Fruit fly (Drosophila melanogaster) whole organism, adult: ENCODE data around the gene Spc105R.

Experiments used
- CG11617 ChIP-seq: fragments of 200-800 bp; sonication (Bioruptor generic); optimal IDR thresholded peaks from 2 replicates; lab custom pipeline; 2017; ENCODE audit warnings: mild to moderate bottlenecking, missing biosample characterization, missing genetic modification reagents, missing genetic modification characterization
- CG12768 ChIP-seq: fragments of 200-800 bp; sonication (Bioruptor generic); optimal IDR thresholded peaks from 2 replicates; lab custom pipeline; 2017; ENCODE audit warnings: missing biosample characterization, missing genetic modification characterization, mild to moderate bottlenecking, moderate library complexity, missing genetic modification reagents
- CG14711 ChIP-seq: fragments of 200-800 bp; sonication (Bioruptor generic); optimal IDR thresholded peaks from 2 replicates; lab custom pipeline; 2018; ENCODE audit warnings: missing biosample characterization, mild to moderate bottlenecking, missing genetic modification characterization, moderate library complexity
- CG1620 ChIP-seq: fragments of 200-800 bp; sonication (Bioruptor generic); optimal IDR thresholded peaks from 2 replicates; lab custom pipeline; 2016; ENCODE audit warnings: missing biosample characterization, missing genetic modification characterization
- CG33017 ChIP-seq: fragments of 200-800 bp; sonication (Bioruptor generic); optimal IDR thresholded peaks from 2 replicates; lab custom pipeline; 2018; ENCODE audit warnings: missing biosample characterization, mild to moderate bottlenecking, missing genetic modification characterization, moderate library complexity
- CG5204 ChIP-seq: fragments of 200-800 bp; sonication (Bioruptor generic); optimal IDR thresholded peaks from 2 replicates; lab custom pipeline; 2016; ENCODE audit warnings: missing biosample characterization, missing genetic modification characterization
- CG7045 ChIP-seq: fragments of 200-800 bp; sonication (Bioruptor generic); optimal IDR thresholded peaks from 2 replicates; lab custom pipeline; 2017; ENCODE audit warnings: missing biosample characterization, mild to moderate bottlenecking, missing genetic modification characterization
- CG7101 ChIP-seq: fragments of 200-800 bp; sonication (Bioruptor generic); optimal IDR thresholded peaks from 2 replicates; lab custom pipeline; 2018; ENCODE audit warnings: missing biosample characterization, mild to moderate bottlenecking, missing genetic modification characterization, moderate library complexity
- Clk ChIP-seq: fragments of 200-800 bp; sonication (Bioruptor generic); optimal IDR thresholded peaks from 2 replicates; lab custom pipeline; 2017; ENCODE audit warnings: missing biosample characterization, missing genetic modification characterization
- Crg-1 ChIP-seq: fragments of 200-800 bp; sonication (Bioruptor generic); optimal IDR thresholded peaks from 2 replicates; lab custom pipeline; 2016; ENCODE audit warnings: missing biosample characterization, missing genetic modification characterization
- Hr96 ChIP-seq: fragments of 200-800 bp; sonication (Bioruptor generic); optimal IDR thresholded peaks from 2 replicates; lab custom pipeline; 2016; ENCODE audit warnings: missing biosample characterization, missing genetic modification characterization
- Mnt ChIP-seq: fragments of 200-800 bp; sonication (Bioruptor generic); optimal IDR thresholded peaks from 2 replicates; lab custom pipeline; 2016; ENCODE audit warnings: missing biosample characterization, mild to moderate bottlenecking, missing genetic modification characterization
- bab1 ChIP-seq: fragments of 200-800 bp; sonication (Bioruptor generic); optimal IDR thresholded peaks from 3 replicates; lab custom pipeline; 2019; ENCODE audit warnings: missing biosample characterization, mild to moderate bottlenecking, missing genetic modification characterization, moderate library complexity
- cic ChIP-seq: fragments of 200-800 bp; sonication (Bioruptor generic); optimal IDR thresholded peaks from 2 replicates; lab custom pipeline; 2017; ENCODE audit warnings: missing biosample characterization, mild to moderate bottlenecking, missing genetic modification characterization, moderate library complexity
- cnc ChIP-seq, 2 experiments: fragments of >200 bp; optimal IDR thresholded peaks; 2 replicates each; lab custom pipeline; 2017
- kay ChIP-seq: fragments of 200-800 bp; sonication (Bioruptor generic); peaks from one replicate; lab custom pipeline; 2016; ENCODE audit warnings: missing biosample characterization, missing genetic modification characterization, borderline replicate concordance
- ovo ChIP-seq: fragments of 200-800 bp; sonication (Bioruptor generic); optimal IDR thresholded peaks from 2 replicates; lab custom pipeline; 2016; ENCODE audit warnings: missing biosample characterization, missing genetic modification characterization
- pad ChIP-seq: fragments of 200-800 bp; sonication (Bioruptor generic); optimal IDR thresholded peaks from 3 replicates; lab custom pipeline; 2017; ENCODE audit warnings: missing biosample characterization, missing genetic modification characterization, mild to moderate bottlenecking, moderate library complexity, missing genetic modification reagents
- tj ChIP-seq: fragments of 200-800 bp; sonication (Bioruptor generic); optimal IDR thresholded peaks from 3 replicates; lab custom pipeline; 2017; ENCODE audit warnings: missing biosample characterization, mild to moderate bottlenecking, missing genetic modification characterization, moderate library complexity
- toe ChIP-seq: fragments of 200-800 bp; sonication (Bioruptor generic); optimal IDR thresholded peaks from 2 replicates; lab custom pipeline; 2016; ENCODE audit warnings: missing biosample characterization, missing genetic modification characterization

Spc105R gene

DNA sequence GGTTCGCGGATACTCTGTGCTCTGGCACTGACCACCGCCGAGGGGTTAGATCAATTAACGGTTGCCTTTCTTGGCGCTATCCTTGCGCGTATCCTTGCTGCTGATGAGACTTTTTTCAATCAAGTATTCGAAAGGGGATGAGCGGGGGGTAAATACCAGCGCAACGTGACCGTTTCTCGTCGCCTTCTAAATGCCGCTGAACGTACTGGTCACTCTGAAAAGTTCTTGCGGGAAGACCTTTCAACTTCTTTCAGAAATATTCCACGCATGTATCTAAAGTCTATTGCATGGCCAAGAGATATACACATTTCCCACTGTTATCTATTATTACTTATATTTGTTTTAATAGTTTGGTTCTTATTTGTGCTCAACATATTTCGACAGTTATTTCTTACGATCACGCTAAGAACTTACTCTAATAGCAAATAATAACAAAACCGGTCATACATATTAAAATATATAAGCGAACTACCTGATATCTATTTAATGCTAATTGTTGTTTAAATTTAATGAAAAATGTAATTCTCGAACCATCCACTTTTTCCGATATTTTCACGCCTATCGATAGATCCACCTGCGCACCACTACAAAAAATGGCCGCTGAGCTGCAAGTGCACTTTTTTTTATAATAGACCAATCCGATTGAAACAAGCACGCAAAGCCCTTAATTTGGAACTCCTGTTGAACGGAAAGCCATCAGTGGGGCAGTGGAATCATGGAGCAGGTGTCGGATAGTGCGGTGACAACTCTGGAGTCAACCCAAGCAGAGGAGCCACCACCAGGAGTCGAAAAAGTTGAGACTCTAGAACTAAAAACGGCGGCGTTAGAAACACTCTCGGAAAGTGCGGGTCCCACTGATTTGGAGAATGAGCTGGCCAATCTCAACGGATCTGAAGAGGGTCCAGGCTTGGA lies 9.1 kb downstream of the Spc105R start, which contains the start of the genes CG3634 and HIPP1:
Gene CG3634 (minus strand): TSS at position 185 of the 912 bp plus-strand sequence.
Gene HIPP1 (plus strand): TSS at position 582 of the 912 bp plus-strand sequence.
- TF ChIP-seq CG11617 (peak; percentile 16), Mnt (peak; percentile 6), CG7101 (tag; lab: Kevin White, UChicago) (no peak), Hr96 (GFP tag; lab: Kevin White, UChicago) (no peak), kay (GFP tag; lab: Kevin White, UChicago) (no peak), tj (GFP tag; lab: Kevin White, UChicago) (peak; percentile 25), toe (GFP tag; lab: Kevin White, UChicago) (no peak), cic (GFP tag; lab: Kevin White, UChicago) (no peak), pad (no peak), CG33017 (no peak), CG14711 (tag; lab: Kevin White, UChicago) (peak; percentile 48)

DNA sequence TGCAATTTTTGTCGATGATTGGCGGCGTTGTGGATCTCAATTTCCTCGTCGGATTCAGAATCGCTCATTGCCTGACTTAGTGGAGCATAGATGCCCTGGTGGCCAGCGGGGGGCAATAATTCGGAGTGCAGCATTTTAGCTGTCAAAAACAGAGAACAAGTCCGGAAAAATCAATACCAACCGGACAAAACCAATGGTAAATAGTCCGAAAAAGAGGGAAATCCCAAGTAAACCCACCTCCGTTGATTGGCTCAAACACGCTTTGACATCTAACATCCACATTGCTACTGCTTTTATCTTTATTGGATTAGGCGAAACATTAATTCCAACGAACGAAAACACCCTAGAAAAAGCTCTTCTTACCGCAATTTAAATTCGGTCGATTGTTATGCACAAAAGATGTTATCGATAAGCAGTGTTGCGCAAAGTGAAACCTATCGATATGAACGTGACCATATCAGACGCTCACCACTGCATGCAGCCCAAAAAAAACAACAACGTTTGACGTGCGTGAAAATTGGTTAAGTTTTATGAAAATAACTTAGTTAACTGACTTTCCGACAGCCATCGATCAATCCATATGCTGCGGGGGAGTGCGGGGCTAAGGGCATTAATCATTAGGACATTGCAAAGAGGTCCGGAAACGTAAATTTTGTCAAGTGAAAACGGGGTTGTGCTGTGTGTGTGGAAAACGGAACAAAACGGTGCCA lies 15.6 kb downstream of the Spc105R start, which contains the start of the genes CG3618 and Pka-R1:
Gene CG3618 (minus strand): TSS at position 410 of the 710 bp plus-strand sequence.
Gene Pka-R1 (plus strand): TSS at position 453 of the 710 bp plus-strand sequence.
- TF ChIP-seq CG5204 (GFP tag; lab: Kevin White, UChicago) (no peak), toe (GFP tag; lab: Kevin White, UChicago) (no peak), CG14711 (tag; lab: Kevin White, UChicago) (peak; percentile 25), CG7101 (tag; lab: Kevin White, UChicago) (peak; percentile 33), Hr96 (GFP tag; lab: Kevin White, UChicago) (no peak), CG1620 (GFP tag; lab: Kevin White, UChicago) (no peak), CG11617 (no peak), Clk (GFP tag; lab: Kevin White, UChicago) (no peak), bab1 (GFP tag; lab: Kevin White, UChicago) (peak; percentile 40), pad (peak; percentile 56), Mnt (peak; percentile 49), CG7045 (GFP tag; lab: Kevin White, UChicago) (no peak), cic (GFP tag; lab: Kevin White, UChicago) (peak; percentile 28), tj (GFP tag; lab: Kevin White, UChicago) (no peak), Crg-1 (no peak), cnc (optimal IDR thresholded peaks at IDR 0.05; lab: Kevin White, UChicago) (no peak), ovo (GFP tag; lab: Kevin White, UChicago) (no peak), kay (GFP tag; lab: Kevin White, UChicago) (no peak), CG33017 (peak; percentile 17), CG12768 (GFP tag; lab: Kevin White, UChicago) (peak; percentile 11)

DNA sequence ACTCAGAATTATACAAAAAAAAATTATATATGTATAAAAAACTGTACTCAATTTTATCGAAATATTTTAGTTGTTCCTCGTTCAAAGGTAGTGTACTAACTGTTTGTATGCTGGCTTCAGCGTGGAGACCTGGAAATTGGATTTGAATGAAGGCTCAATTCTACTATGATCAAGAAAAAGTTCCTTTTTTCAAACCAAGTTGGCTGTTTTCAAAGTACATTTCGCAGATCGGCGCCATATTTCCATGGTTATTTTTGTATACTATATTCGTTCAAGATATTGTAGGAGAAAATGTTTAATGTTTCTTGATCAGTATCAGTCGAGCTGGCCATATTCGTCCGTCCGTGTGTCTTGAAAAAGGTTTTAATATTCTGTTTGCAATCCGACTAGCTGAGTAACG lies 17.7 kb downstream of the Spc105R start, which contains the start of gene Mst77F:
Gene Mst77F (minus strand): TSS at position 101 of the 400 bp plus-strand sequence.
- TF ChIP-seq CG1620 (GFP tag; lab: Kevin White, UChicago) (no peak), Hr96 (GFP tag; lab: Kevin White, UChicago) (no peak), cnc (optimal IDR thresholded peaks at IDR 0.05; lab: Kevin White, UChicago) (no peak), CG7045 (GFP tag; lab: Kevin White, UChicago) (no peak), CG7101 (tag; lab: Kevin White, UChicago) (no peak)

DNA sequence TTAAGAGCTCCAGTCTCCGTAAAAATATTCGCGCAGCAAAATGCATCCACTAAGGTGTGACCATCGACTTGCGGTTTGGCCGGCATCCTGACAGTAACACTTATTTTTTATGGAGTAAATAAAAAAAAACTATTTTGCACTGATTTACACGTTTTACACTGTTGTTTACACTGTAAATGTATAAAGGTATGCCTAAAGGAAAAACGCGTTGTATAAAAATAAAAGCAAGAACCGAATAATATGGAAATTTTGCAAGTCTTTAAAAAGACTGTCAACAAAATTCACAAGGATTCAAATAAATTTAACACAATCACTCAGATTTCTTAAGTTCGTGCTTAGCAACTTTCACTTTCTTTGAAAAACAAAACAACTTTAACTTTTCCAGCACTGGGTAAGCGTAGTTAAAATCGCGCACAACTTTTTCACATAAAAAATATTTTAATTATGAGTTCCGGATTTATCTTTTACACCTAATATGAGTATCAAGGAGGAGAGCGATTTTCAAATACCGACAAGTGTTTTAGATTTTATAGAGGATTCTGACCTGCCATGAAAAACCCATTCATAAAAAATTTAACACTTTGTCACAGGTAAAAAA lies 23.1 kb downstream of the Spc105R start:
- TF ChIP-seq kay (GFP tag; lab: Kevin White, UChicago), result peak; percentile 65
- no peak for TF ChIP-seq CG33017
- no peak for TF ChIP-seq CG14711 (tag; lab: Kevin White, UChicago)
- TF ChIP-seq tj (GFP tag; lab: Kevin White, UChicago), result no peak
- no peak for TF ChIP-seq bab1 (GFP tag; lab: Kevin White, UChicago)
- no peak for TF ChIP-seq CG1620 (GFP tag; lab: Kevin White, UChicago)
- TF ChIP-seq cnc (optimal IDR thresholded peaks at IDR 0.05; lab: Kevin White, UChicago), result no peak

DNA sequence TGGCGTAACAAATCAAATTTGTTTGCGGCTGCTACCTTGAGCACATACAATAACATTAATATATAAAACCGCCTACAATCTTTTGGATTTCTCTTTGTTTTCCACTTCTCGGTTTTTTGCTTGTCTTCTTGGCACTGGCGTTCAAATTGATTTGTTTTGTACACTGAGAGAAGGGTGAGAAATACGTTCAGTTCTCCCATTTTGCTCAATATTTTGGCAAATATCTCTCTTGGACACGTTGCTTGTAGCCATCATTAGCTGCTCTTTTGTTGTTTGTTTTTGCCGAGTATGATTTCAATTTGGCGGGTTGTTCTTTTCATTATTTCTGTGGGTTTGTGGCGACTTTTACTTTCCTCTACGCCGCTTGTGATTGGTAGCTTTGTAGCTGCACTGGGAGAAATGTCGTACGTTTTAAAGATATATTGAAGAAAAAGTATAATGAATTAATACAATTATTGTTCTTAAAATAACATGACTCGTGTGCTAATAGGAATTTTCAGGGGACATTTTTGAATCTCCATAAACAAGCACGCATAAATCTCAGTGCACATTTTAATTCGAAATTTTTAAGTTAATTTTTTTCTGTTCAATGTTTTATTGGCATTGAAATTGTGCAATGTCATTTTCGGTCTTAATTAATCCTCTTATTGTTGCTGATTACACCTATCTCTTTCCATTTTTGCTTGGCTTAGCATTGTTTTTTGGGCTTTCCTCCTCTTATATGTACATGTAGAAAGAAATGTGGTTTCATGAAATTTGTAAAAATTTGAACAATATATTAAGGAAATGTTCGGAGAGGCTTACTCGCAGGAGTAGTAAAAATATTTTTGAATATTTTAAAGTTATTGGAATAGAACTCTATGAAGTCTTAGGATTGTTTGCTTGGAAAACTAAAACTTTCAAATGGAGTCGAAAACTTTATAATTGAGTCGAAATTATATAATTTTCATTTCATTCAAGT lies 27.0 kb downstream of the Spc105R start:
- peak; percentile 9 for TF ChIP-seq CG5204 (GFP tag; lab: Kevin White, UChicago)
- TF ChIP-seq ovo (GFP tag; lab: Kevin White, UChicago), result no peak
- TF ChIP-seq CG14711 (tag; lab: Kevin White, UChicago), result no peak
- TF ChIP-seq Clk (GFP tag; lab: Kevin White, UChicago), result no peak
- no peak for TF ChIP-seq CG12768 (GFP tag; lab: Kevin White, UChicago)
- TF ChIP-seq pad, result no peak
- TF ChIP-seq cic (GFP tag; lab: Kevin White, UChicago), result no peak
- TF ChIP-seq bab1 (GFP tag; lab: Kevin White, UChicago), result peak; percentile 40
- TF ChIP-seq kay (GFP tag; lab: Kevin White, UChicago), result peak; percentile 86
- TF ChIP-seq tj (GFP tag; lab: Kevin White, UChicago), result no peak
- peak; percentile 30 for TF ChIP-seq toe (GFP tag; lab: Kevin White, UChicago)
- TF ChIP-seq CG33017, result no peak
